Worm (Caenorhabditis elegans) whole organism, L4 larva: ENCODE measurements around the gene oac-14.
A peak's percentile ranks its signal among the peaks of the same experiment; 100 is the strongest.

Experiments
- D1046.2 ChIP-seq: fragments of 200-800 bp; sonication (Bioruptor generic); IDR thresholded peaks from 2 replicates; pipeline ENCODE4 v1.3.6; 2022; ENCODE audit warnings: missing genetic modification characterization, missing compliant biosample characterization
- F10B5.3 ChIP-seq: sonication (generic microtip); optimal IDR thresholded peaks from 2 replicates; lab custom pipeline; 2016; ENCODE audit warnings: mild to moderate bottlenecking, missing genetic modification characterization, missing compliant biosample characterization
- F44E2.7 ChIP-seq: fragments of 200-800 bp; sonication (Bioruptor generic); IDR thresholded peaks from 2 replicates; pipeline ENCODE4 v2.1.2; 2022; ENCODE audit warnings: missing genetic modification characterization, missing compliant biosample characterization
- R02D3.7 ChIP-seq: fragments of 150-350 bp; sonication (generic microtip); optimal IDR thresholded peaks from 3 replicates; lab custom pipeline; 2014; ENCODE audit warnings: missing biosample characterization, missing genetic modification characterization
- T20F7.1 ChIP-seq: fragments of 200-800 bp; sonication (Bioruptor generic); optimal IDR thresholded peaks from 2 replicates; lab custom pipeline; 2018; ENCODE audit warnings: mild to moderate bottlenecking, missing genetic modification characterization, missing compliant biosample characterization
- T26A8.4 ChIP-seq: fragments of 200-800 bp; sonication (Bioruptor generic); IDR thresholded peaks from 2 replicates; pipeline ENCODE4 v1.3.6; 2022; ENCODE audit warnings: missing genetic modification characterization, missing compliant biosample characterization
- Y48G9A.11 ChIP-seq: fragments of 200-800 bp; sonication (Bioruptor generic); IDR thresholded peaks from 2 replicates; pipeline ENCODE4 v1.3.6; 2022; ENCODE audit warnings: missing genetic modification reagents, missing genetic modification characterization, missing compliant biosample characterization
- Y5F2A.4 ChIP-seq: fragments of 200-800 bp; sonication (Bioruptor generic); optimal IDR thresholded peaks from 2 replicates; lab custom pipeline; 2018; ENCODE audit warnings: mild to moderate bottlenecking, missing genetic modification characterization, missing compliant biosample characterization
- ZK337.2 ChIP-seq: fragments of 200-800 bp; sonication (Bioruptor generic); IDR thresholded peaks from 2 replicates; pipeline ENCODE4 v1.3.6; 2022; ENCODE audit warnings: missing genetic modification reagents, missing genetic modification characterization, missing compliant biosample characterization
- arid-1 ChIP-seq: fragments of 200-800 bp; sonication (Bioruptor generic); conservative IDR thresholded peaks from 2 replicates; pipeline ENCODE4 v1.3.6; 2022; ENCODE audit warnings: missing genetic modification reagents, missing genetic modification characterization, missing compliant biosample characterization
- ceh-28 ChIP-seq: fragments of 150-350 bp; optimal IDR thresholded peaks from 2 replicates; lab custom pipeline; 2014; ENCODE audit warnings: missing biosample characterization, missing genetic modification reagents, missing genetic modification characterization
- ceh-44 ChIP-seq: fragments of 200-800 bp; sonication (Bioruptor generic); IDR thresholded peaks from 2 replicates; pipeline ENCODE4 v1.3.6; 2022; ENCODE audit warnings: missing genetic modification reagents, missing genetic modification characterization, missing compliant biosample characterization
- ceh-62 ChIP-seq: sonication (generic microtip); optimal IDR thresholded peaks from 2 replicates; lab custom pipeline; 2017; ENCODE audit warnings: missing biosample characterization, missing genetic modification characterization
- ces-1 ChIP-seq: fragments of 150-350 bp; sonication (generic microtip); optimal IDR thresholded peaks from 4 replicates; lab custom pipeline; 2014; ENCODE audit warnings: missing biosample characterization, missing genetic modification reagents, missing genetic modification characterization
- cey-2 ChIP-seq: sonication (generic microtip); optimal IDR thresholded peaks from 3 replicates; lab custom pipeline; 2017; ENCODE audit warnings: missing genetic modification characterization, mild to moderate bottlenecking, missing compliant biosample characterization, antibody characterized with exemption, borderline replicate concordance; ENCODE audit not compliant: insufficient read depth
- ctbp-1 ChIP-seq: fragments of 200-800 bp; sonication (Bioruptor generic); IDR thresholded peaks from 2 replicates; pipeline ENCODE4 v1.3.6; 2022; ENCODE audit warnings: missing genetic modification reagents, missing genetic modification characterization, missing compliant biosample characterization
- daf-19 ChIP-seq: fragments of 200-800 bp; sonication (Bioruptor generic); conservative IDR thresholded peaks from 2 replicates; pipeline ENCODE4 v1.3.6; 2022; ENCODE audit warnings: missing genetic modification characterization, missing compliant biosample characterization
- duxl-1 ChIP-seq: sonication (generic microtip); optimal IDR thresholded peaks from 2 replicates; lab custom pipeline; 2016; ENCODE audit warnings: mild to moderate bottlenecking, missing genetic modification characterization, moderate library complexity, missing compliant biosample characterization; ENCODE audit not compliant: poor library complexity
- dve-1 ChIP-seq: sonication (generic microtip); optimal IDR thresholded peaks from 2 replicates; lab custom pipeline; 2017; ENCODE audit warnings: antibody characterized with exemption, mild to moderate bottlenecking, missing genetic modification characterization, missing compliant biosample characterization; ENCODE audit not compliant: insufficient read depth
- egl-27 ChIP-seq: sonication (generic microtip); optimal IDR thresholded peaks from 3 replicates; lab custom pipeline; 2017; ENCODE audit warnings: missing biosample characterization, missing genetic modification reagents, missing genetic modification characterization
- fos-1 ChIP-seq: fragments of 150-350 bp; optimal IDR thresholded peaks from 2 replicates; lab custom pipeline; 2014; ENCODE audit warnings: missing biosample characterization, missing genetic modification characterization
- hif-1 ChIP-seq, 2 experiments: sonication (generic microtip); optimal IDR thresholded peaks; 2 replicates each; lab custom pipeline; 2016 to 2017; ENCODE audit warnings: missing compliant biosample characterization in 2 of 2, missing genetic modification characterization in 2 of 2, missing genetic modification reagents in 2 of 2, missing genotype in 2 of 2, mild to moderate bottlenecking in 1 of 2
- hlh-30 ChIP-seq: sonication (generic microtip); optimal IDR thresholded peaks from 2 replicates; lab custom pipeline; 2017; ENCODE audit warnings: antibody characterized with exemption, mild to moderate bottlenecking, missing genetic modification characterization, missing compliant biosample characterization; ENCODE audit not compliant: insufficient read depth
- lin-15B ChIP-seq: fragments of 150-350 bp; sonication (generic microtip); optimal IDR thresholded peaks from 3 replicates; lab custom pipeline; 2014; ENCODE audit warnings: missing biosample characterization, missing genetic modification characterization
- lin-29 ChIP-seq: fragments of 200-800 bp; sonication (Bioruptor generic); IDR thresholded peaks from 2 replicates; pipeline ENCODE4 v1.3.6; 2022; ENCODE audit warnings: missing genetic modification reagents, missing genetic modification characterization, missing compliant biosample characterization
- lin-39 ChIP-seq: fragments of 150-350 bp; optimal IDR thresholded peaks from 2 replicates; lab custom pipeline; 2014; ENCODE audit warnings: missing biosample characterization, missing genetic modification reagents, missing genetic modification characterization
- lir-3 ChIP-seq: sonication (generic microtip); optimal IDR thresholded peaks from 2 replicates; lab custom pipeline; 2016; ENCODE audit warnings: mild to moderate bottlenecking, missing genetic modification characterization, missing compliant biosample characterization
- madf-9 ChIP-seq: fragments of 200-800 bp; sonication (Bioruptor generic); conservative IDR thresholded peaks from 2 replicates; pipeline ENCODE4 v1.3.6; 2022; ENCODE audit warnings: missing genetic modification reagents, missing genetic modification characterization, missing compliant biosample characterization
- mdl-1 ChIP-seq, 2 experiments: fragments of 150-350 bp in 1 of 2; sonication (generic microtip) in 1 of 2; optimal IDR thresholded peaks; 2 replicates each; lab custom pipeline; 2014 to 2017; ENCODE audit warnings: missing biosample characterization in 2 of 2, missing genetic modification characterization in 2 of 2
- mdt-29 ChIP-seq: fragments of 200-800 bp; sonication (Bioruptor generic); IDR thresholded peaks from 2 replicates; pipeline ENCODE4 v1.3.6; 2022; ENCODE audit warnings: missing genetic modification reagents, missing genetic modification characterization, missing compliant biosample characterization
- mep-1 ChIP-seq: fragments of 150-350 bp; sonication (generic microtip); optimal IDR thresholded peaks from 3 replicates; lab custom pipeline; 2014; ENCODE audit warnings: missing biosample characterization, missing genetic modification characterization
- nhr-102 ChIP-seq: sonication (generic microtip); optimal IDR thresholded peaks from 2 replicates; lab custom pipeline; 2016; ENCODE audit warnings: mild to moderate bottlenecking, missing genetic modification characterization, moderate library complexity, missing compliant biosample characterization
- nhr-11 ChIP-seq: fragments of 150-350 bp; optimal IDR thresholded peaks from 2 replicates; lab custom pipeline; 2014; ENCODE audit warnings: missing biosample characterization, missing genetic modification characterization
- nhr-111 ChIP-seq: fragments of 200-800 bp; sonication (Bioruptor generic); optimal IDR thresholded peaks from 2 replicates; lab custom pipeline; 2018; ENCODE audit warnings: mild to moderate bottlenecking, missing genetic modification characterization, missing compliant biosample characterization
- nhr-237 ChIP-seq: sonication (generic microtip); optimal IDR thresholded peaks from 2 replicates; lab custom pipeline; 2017; ENCODE audit warnings: missing biosample characterization, missing genetic modification characterization
- nhr-28 ChIP-seq: fragments of 150-350 bp; optimal IDR thresholded peaks from 2 replicates; lab custom pipeline; 2014; ENCODE audit warnings: missing biosample characterization, missing genetic modification characterization
- nhr-41 ChIP-seq: fragments of 200-800 bp; sonication (Bioruptor generic); IDR thresholded peaks from 2 replicates; pipeline ENCODE4 v1.3.6; 2022; ENCODE audit warnings: missing genetic modification reagents, missing genetic modification characterization, missing compliant biosample characterization
- nhr-42 ChIP-seq: fragments of 200-800 bp; sonication (Bioruptor generic); IDR thresholded peaks from 2 replicates; pipeline ENCODE4 v1.3.6; 2022; ENCODE audit warnings: missing genetic modification characterization, missing compliant biosample characterization
- nhr-6 ChIP-seq: fragments of 150-350 bp; optimal IDR thresholded peaks from 2 replicates; lab custom pipeline; 2014; ENCODE audit warnings: missing biosample characterization, missing genetic modification characterization
- nhr-77 ChIP-seq: fragments of 150-350 bp; optimal IDR thresholded peaks from 2 replicates; lab custom pipeline; 2014; ENCODE audit warnings: missing biosample characterization, missing genetic modification characterization
- php-3 ChIP-seq: fragments of 200-800 bp; sonication (Bioruptor generic); IDR thresholded peaks from 2 replicates; pipeline ENCODE4 v1.3.6; 2022; ENCODE audit warnings: missing genetic modification reagents, missing genetic modification characterization, missing compliant biosample characterization
- sdz-12 ChIP-seq: fragments of 200-800 bp; sonication (Bioruptor generic); optimal IDR thresholded peaks from 2 replicates; lab custom pipeline; 2018; ENCODE audit warnings: mild to moderate bottlenecking, missing genetic modification characterization, missing compliant biosample characterization
- snpc-4 ChIP-seq: fragments of 150-350 bp; optimal IDR thresholded peaks from 2 replicates; lab custom pipeline; 2014; ENCODE audit warnings: missing biosample characterization, missing genetic modification characterization
- spr-3 ChIP-seq: fragments of 200-800 bp; sonication (Bioruptor generic); optimal IDR thresholded peaks from 2 replicates; lab custom pipeline; 2018; ENCODE audit warnings: mild to moderate bottlenecking, missing genetic modification characterization, missing compliant biosample characterization
- tag-97 ChIP-seq: fragments of 200-800 bp; sonication (Bioruptor generic); IDR thresholded peaks from 2 replicates; pipeline ENCODE4 v1.3.6; 2022; ENCODE audit warnings: missing genetic modification characterization, missing compliant biosample characterization
- tra-1 ChIP-seq: fragments of 200-800 bp; sonication (Bioruptor generic); IDR thresholded peaks from 2 replicates; pipeline ENCODE4 v1.3.6; 2022; ENCODE audit warnings: missing genetic modification reagents, missing genetic modification characterization, missing compliant biosample characterization
- unc-130 ChIP-seq: sonication (generic microtip); optimal IDR thresholded peaks from 2 replicates; lab custom pipeline; 2016; ENCODE audit warnings: missing genetic modification reagents, missing genetic modification characterization, missing compliant biosample characterization
- unc-39 ChIP-seq: sonication (generic microtip); optimal IDR thresholded peaks from 2 replicates; lab custom pipeline; 2017; ENCODE audit warnings: missing biosample characterization, missing genetic modification characterization
- vab-7 ChIP-seq: fragments of 200-800 bp; sonication (Bioruptor generic); IDR thresholded peaks from 2 replicates; pipeline ENCODE4 v1.3.6; 2022; ENCODE audit warnings: missing genetic modification reagents, missing genetic modification characterization, missing compliant biosample characterization
- zip-11 ChIP-seq: fragments of 200-800 bp; sonication (Bioruptor generic); IDR thresholded peaks from 2 replicates; pipeline ENCODE4 v1.3.6; 2022; ENCODE audit warnings: missing genetic modification characterization, missing compliant biosample characterization
- zip-2 ChIP-seq: fragments of 150-350 bp; optimal IDR thresholded peaks from 2 replicates; lab custom pipeline; 2014; ENCODE audit warnings: missing biosample characterization, missing genetic modification characterization
- ztf-11 ChIP-seq: fragments of 150-350 bp; optimal IDR thresholded peaks from 2 replicates; lab custom pipeline; 2014; ENCODE audit warnings: missing biosample characterization, missing genetic modification characterization

The oac-14 gene

DNA sequence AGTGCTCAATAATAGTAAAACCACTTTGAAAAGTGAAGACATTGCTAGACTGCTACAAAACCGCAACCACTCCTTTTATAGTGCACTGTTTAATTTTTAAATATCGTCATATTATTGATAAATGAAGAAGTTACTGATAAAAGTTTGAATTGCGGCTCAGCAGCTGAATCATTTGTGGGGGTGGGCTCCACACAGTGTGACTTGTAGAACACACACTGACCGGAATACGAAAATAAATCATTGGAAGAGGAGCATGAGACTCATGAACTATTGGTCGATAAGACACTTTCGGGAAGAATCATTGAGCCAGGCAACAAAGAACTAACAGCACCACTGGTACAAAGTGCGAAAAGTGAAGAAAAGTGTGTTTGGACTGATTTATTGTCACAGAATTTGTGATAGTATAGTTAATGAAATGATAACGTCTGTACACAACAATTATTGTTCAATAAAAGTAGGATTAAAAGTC lies at the start of gene oac-14 (continued):
- TF ChIP-seq tra-1 (GFP tag; lab: Robert Waterston, UW) (peak; percentile 81), egl-27 (tag; lab: Kevin White, UChicago) (no peak), R02D3.7 (tag; lab: Kevin White, UChicago) (no peak), ceh-28 (no peak), ceh-62 (tag; lab: Kevin White, UChicago) (no peak), ZK337.2 (GFP tag; lab: Robert Waterston, UW) (no peak), nhr-77 (tag; lab: Kevin White, UChicago) (peak; percentile 87), tag-97 (GFP tag; lab: Robert Waterston, UW) (no peak), php-3 (GFP tag; lab: Robert Waterston, UW) (peak; percentile 97), mep-1 (tag; lab: Kevin White, UChicago) (peak; percentile 34), ctbp-1 (GFP tag; lab: Robert Waterston, UW) (no peak), ztf-11 (tag; lab: Kevin White, UChicago) (no peak), hlh-30 (tag; lab: Kevin White, UChicago) (peak; percentile 48), nhr-11 (peak; percentile 42), lin-39 (no peak), arid-1 (GFP tag; lab: Robert Waterston, UW) (no peak), dve-1 (tag; lab: Kevin White, UChicago) (peak; percentile 96), nhr-41 (GFP tag; lab: Robert Waterston, UW) (no peak; the same call in 1 of the 2 replicates), unc-130 (GFP tag; lab: Kevin White, UChicago) (no peak), F44E2.7 (GFP tag; lab: Robert Waterston, UW) (no peak), mdl-1 (tag; optimal IDR thresholded peaks at IDR 0.05; lab: Kevin White, UChicago) (peak in 1 of 2 experiments; percentile 50), sdz-12 (GFP tag; lab: Kevin White, UChicago) (no peak), lir-3 (tag; lab: Kevin White, UChicago) (no peak), T20F7.1 (GFP tag; lab: Kevin White, UChicago) (peak; percentile 51), zip-2 (tag; lab: Kevin White, UChicago) (peak; percentile 38), cey-2 (no peak), nhr-111 (no peak), lin-15B (tag; lab: Kevin White, UChicago) (no peak), duxl-1 (tag; lab: Kevin White, UChicago) (no peak), ces-1 (GFP tag; lab: Kevin White, UChicago) (no peak), fos-1 (tag; lab: Kevin White, UChicago) (no peak), nhr-6 (tag; lab: Kevin White, UChicago) (no peak), spr-3 (GFP tag; lab: Kevin White, UChicago) (no peak), nhr-102 (tag; lab: Kevin White, UChicago) (peak; percentile 85), madf-9 (GFP tag; lab: Robert Waterston, UW) (no peak), vab-7 (no peak), nhr-42 (no peak), ceh-44 (GFP tag; lab: Robert Waterston, UW) (no peak), F10B5.3 (no peak), T26A8.4 (GFP tag; lab: Robert Waterston, UW) (no peak), lin-29 (GFP tag; lab: Robert Waterston, UW) (no peak), daf-19 (no peak), nhr-237 (no peak), Y48G9A.11 (GFP tag; lab: Robert Waterston, UW) (no peak), snpc-4 (tag; lab: Kevin White, UChicago) (no peak), nhr-28 (peak; percentile 98), mdt-29 (GFP tag; lab: Robert Waterston, UW) (peak; percentile 83), Y5F2A.4 (GFP tag; lab: Kevin White, UChicago) (no peak), D1046.2 (no peak), hif-1 (tag; optimal IDR thresholded peaks at IDR 0.05; lab: Kevin White, UChicago) (peak in 1 of 2 experiments; percentile 37), zip-11 (GFP tag; lab: Robert Waterston, UW) (no peak), unc-39 (no peak)
